Fruit fly (Drosophila melanogaster): Measurements from ENCODE around the gene CG7194.

Gene CG7194

dm6 chr3L:8303912-8304311 lies at the start of gene CG7194, which contains the start of gene Sbp2:
CG7194 (minus strand) TSS chr3L:8304059.
Sbp2 (plus strand) TSS chr3L:8304157.
- TF ChIP-seq noc (tag; optimal IDR thresholded peaks at IDR 0.05), result no peak

dm6 chr3L:8347346-8347745 lies 43.5 kb upstream of the CG7194 start:
- no peak for TF ChIP-seq noc (tag; optimal IDR thresholded peaks at IDR 0.05)

DNA sequence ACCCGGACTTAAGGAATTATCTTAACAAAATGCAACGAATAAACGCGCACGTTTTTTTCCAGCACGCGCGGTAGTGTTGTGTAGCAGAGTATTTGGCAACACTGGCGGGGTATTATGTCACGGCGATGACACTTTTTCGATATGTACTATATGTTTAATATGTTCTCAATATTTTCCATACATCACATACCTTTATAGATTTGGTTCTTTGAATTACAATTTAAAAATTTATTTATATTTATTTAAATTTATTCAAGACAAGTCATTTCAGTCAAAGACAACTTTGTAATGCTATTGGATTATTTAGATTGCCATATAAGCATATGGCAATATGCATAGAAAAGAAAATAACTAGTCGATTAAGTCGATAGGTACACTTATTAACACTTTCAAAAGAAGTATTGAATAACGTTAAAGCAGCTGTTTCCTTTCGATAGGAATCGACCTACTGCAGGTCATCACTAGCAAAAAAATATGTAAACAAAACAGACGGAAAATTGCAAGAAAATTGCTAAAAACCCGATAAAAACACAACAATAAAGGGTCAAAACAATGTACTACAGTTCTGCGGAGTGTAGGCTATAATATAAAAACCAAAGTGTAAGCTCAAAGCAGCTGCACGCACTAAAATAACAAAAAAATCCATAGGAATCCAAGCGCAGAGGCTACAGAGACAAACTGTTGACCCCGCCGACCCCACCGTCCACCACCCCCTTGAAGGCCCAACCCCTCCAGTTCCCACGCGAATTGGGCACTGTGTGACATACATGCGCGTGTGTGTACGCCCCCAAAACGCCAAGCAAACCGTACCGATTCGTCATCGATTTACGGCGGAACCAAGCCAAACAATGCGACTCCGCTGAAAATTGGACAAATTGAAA lies 42.5 kb upstream of the CG7194 start, which contains the start of the genes CG7182 and GAPcenA:
TSS of gene CG7182 (minus strand) at position 283 of the 881 bp plus-strand sequence.
TSS of gene GAPcenA (plus strand) at position 462 of the 881 bp plus-strand sequence.
- TF ChIP-seq noc (tag; optimal IDR thresholded peaks at IDR 0.05), result peak; percentile 81

- no peak for TF ChIP-seq noc (tag; optimal IDR thresholded peaks at IDR 0.05)
Observed at dm6 chr3L:8345182-8345581, 41.3 kb upstream of the CG7194 start.

DNA sequence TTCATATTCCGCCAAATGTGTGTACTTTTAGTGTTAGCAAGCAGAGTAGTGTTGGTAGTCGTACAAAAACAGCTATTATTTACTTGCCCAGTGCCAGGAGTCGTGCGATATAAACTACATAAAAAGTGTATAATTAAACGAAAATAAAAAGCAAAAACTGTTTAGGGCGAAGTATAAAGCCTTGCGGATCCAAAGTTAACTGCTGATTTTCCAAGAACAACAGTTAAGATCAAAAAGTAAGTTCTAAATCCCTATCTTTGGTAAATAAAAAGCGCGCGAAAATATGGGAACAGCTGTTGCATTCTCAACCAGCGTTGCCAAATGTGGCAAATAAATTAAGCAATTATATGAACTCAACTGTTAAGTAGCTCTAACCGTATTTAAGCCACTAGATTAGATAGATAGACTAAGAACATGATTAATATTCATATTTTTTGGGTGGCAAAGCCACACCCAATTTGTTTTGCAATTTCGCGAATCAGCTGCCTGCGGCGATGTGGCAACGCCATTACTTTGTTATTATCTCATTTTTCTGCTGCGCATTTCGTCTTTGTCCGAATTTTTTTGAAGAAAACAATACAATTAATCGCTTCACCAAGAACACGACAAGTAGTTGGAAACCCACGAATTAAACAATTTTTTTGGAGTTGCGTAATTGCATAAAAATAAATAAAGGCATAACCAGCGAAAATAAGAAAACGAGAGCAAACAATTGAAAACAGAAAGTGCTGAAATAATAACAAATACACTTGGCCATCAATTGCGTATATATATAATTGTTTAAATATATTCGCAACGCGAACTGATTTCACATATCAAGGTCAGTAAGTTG lies 36.6 kb upstream of the CG7194 start, which contains the start of the genes Prim1 and CG7083:
TSS of gene Prim1 (plus strand) at position 51 of the 832 bp plus-strand sequence.
TSS of gene CG7083 (plus strand) at position 522 of the 832 bp plus-strand sequence.
- peak; percentile 18 for TF ChIP-seq noc (tag; optimal IDR thresholded peaks at IDR 0.05)

- no peak for TF ChIP-seq noc (tag; optimal IDR thresholded peaks at IDR 0.05)
Observed at dm6 chr3L:8338921-8339320, 35.1 kb upstream of the CG7194 start, which contains the start of gene Pex2. Pex2 (plus strand) TSS chr3L:8339051.

dm6 chr3L:8336372-8336771 lies 32.5 kb upstream of the CG7194 start, which contains the start of gene Cpr66Cb:
Cpr66Cb (plus strand) TSS chr3L:8336672.
- TF ChIP-seq noc (tag; optimal IDR thresholded peaks at IDR 0.05), result no peak

DNA sequence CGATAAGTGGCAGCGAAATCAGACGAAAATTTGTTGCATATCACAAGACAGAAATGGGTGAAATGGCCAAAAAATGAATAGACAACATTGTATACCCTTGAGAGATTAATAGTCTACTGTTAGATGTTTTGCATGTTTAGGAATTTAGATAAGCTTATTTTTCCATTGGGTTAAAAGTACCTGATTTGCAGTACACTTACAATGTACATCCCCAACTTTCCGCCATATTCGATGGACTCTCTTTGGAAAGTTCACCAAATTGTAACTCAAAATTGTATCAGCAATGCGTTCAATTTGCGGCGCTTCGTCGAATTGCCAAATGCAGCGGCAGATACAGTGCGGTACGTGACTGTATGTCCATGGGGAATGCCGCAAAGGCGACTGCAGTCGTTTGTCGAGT lies 30.5 kb upstream of the CG7194 start:
- no peak for TF ChIP-seq noc (tag; optimal IDR thresholded peaks at IDR 0.05)

DNA sequence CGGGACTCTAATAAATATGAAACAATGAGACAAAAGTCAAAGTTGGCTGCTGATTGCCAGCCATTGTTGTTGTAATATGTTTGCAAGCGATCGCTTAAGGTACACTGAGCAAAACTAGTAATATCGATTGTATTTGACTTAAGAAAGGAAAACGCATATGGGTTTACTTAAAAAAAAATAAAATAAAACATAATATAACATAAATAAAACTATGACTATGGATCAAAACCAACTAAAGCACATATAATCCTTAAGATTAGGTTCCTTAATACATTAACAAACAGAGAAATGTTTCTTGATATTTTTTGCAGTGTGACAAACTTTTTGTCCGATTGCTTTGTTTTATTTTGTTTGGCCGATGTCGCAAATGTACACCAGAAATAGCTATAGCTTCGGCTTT lies 29.7 kb upstream of the CG7194 start:
- TF ChIP-seq noc (tag; optimal IDR thresholded peaks at IDR 0.05), result no peak

- no peak for TF ChIP-seq noc (tag; optimal IDR thresholded peaks at IDR 0.05)
Observed at dm6 chr3L:8331414-8331813, 27.6 kb upstream of the CG7194 start.

DNA sequence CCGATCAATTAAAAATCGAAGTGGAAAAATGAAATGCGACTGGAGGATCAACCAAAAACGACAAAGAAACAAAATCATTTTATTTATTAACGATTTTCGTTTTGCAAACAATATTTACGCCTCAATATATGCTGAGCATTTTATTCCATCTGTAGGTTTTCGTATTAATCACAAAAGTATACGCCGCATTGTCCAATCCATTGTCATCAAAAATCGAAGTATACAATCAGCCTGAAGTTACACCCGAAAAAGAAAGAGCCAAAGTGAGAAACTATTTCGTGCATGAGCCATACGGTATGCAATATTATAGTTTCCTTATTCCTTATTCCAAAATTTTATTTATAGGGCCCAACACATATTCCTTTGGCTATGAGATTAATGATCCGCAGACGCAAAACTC lies 25.1 kb upstream of the CG7194 start:
- no peak for TF ChIP-seq noc (tag; optimal IDR thresholded peaks at IDR 0.05)

DNA sequence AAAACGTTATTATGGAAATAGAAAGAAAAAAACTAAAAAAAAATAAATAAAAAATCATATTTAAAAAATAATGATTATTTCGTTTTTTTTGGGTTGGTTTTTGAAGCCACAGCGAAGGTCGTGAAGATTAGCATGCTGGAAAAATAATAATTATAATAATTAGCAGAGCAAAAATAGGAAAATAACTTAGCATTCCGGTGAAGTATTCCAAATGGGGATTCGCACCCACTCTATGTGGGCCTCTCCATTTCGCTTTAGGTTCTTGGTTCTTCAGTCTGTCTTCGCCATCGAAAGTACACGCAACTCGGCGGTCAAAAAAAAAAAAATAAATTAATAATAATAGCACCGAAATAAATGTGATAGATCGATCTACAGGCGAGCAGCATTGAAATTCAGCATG lies 24.4 kb upstream of the CG7194 start, which contains the start of gene CG34462:
TSS of gene CG34462 (plus strand) at position 301 of the 400 bp plus-strand sequence.
- no peak for TF ChIP-seq noc (tag; optimal IDR thresholded peaks at IDR 0.05)

- TF ChIP-seq noc (tag; optimal IDR thresholded peaks at IDR 0.05), result no peak
Observed at dm6 chr3L:8325559-8325958, 21.7 kb upstream of the CG7194 start, which contains the start of gene CG34461. CG34461 (plus strand) TSS chr3L:8325859.

dm6 chr3L:8323817-8324216 lies 20.0 kb upstream of the CG7194 start:
- TF ChIP-seq noc (tag; optimal IDR thresholded peaks at IDR 0.05), result no peak

- no peak for TF ChIP-seq noc (tag; optimal IDR thresholded peaks at IDR 0.05)
Observed at dm6 chr3L:8320105-8320813, 16.4 kb upstream of the CG7194 start, which contains the start of gene CG13670. CG13670 (plus strand) TSS chr3L:8320763.

All from whole organism, larva.